Fruit fly (Drosophila melanogaster) whole organism, prepupa: ENCODE data around the gene Dnaaf5.
A peak's percentile ranks its signal among the peaks of the same experiment; 100 is the strongest.

Experiments
- Blimp-1 ChIP-seq: fragments of 200-800 bp; sonication (Bioruptor generic); optimal IDR thresholded peaks from 3 replicates; lab custom pipeline; 2017; ENCODE audit warnings: missing biosample characterization, missing genetic modification characterization, mild to moderate bottlenecking, moderate library complexity, missing genetic modification reagents
- CG10631 ChIP-seq: fragments of 200-800 bp; sonication (Bioruptor generic); optimal IDR thresholded peaks from 2 replicates; lab custom pipeline; 2016; ENCODE audit warnings: missing biosample characterization, missing genetic modification characterization
- CG10669 ChIP-seq: fragments of 200-800 bp; sonication (Bioruptor generic); optimal IDR thresholded peaks from 3 replicates; lab custom pipeline; 2018; ENCODE audit warnings: missing biosample characterization, mild to moderate bottlenecking, missing genetic modification characterization, moderate library complexity
- CG11294 ChIP-seq: fragments of 200-800 bp; sonication (Bioruptor generic); IDR thresholded peaks from 2 replicates; pipeline ENCODE4 v1.3.6; 2022; ENCODE audit warnings: missing biosample characterization, missing genetic modification characterization
- CG11902 ChIP-seq: fragments of 200-800 bp; sonication (Bioruptor generic); optimal IDR thresholded peaks from 3 replicates; lab custom pipeline; 2016; ENCODE audit warnings: missing biosample characterization, missing genetic modification characterization
- CG1621 ChIP-seq: fragments of 200-800 bp; sonication (Bioruptor generic); optimal IDR thresholded peaks from 3 replicates; lab custom pipeline; 2018; ENCODE audit warnings: missing biosample characterization, mild to moderate bottlenecking, missing genetic modification characterization
- CG3032 ChIP-seq: fragments of 200-800 bp; optimal IDR thresholded peaks from 2 replicates; lab custom pipeline; 2019; ENCODE audit warnings: missing biosample characterization, mild to moderate bottlenecking, missing genetic modification characterization, moderate library complexity
- CG31627 ChIP-seq: fragments of 200-800 bp; sonication (Bioruptor generic); optimal IDR thresholded peaks from 3 replicates; lab custom pipeline; 2016; ENCODE audit warnings: missing biosample characterization, missing genetic modification characterization
- CG32006 ChIP-seq: fragments of 200-800 bp; sonication (Bioruptor generic); optimal IDR thresholded peaks from 3 replicates; lab custom pipeline; 2017; ENCODE audit warnings: missing biosample characterization, mild to moderate bottlenecking, missing genetic modification characterization
- CG34406 ChIP-seq: fragments of 200-800 bp; sonication (Bioruptor generic); optimal IDR thresholded peaks from 3 replicates; lab custom pipeline; 2016; ENCODE audit warnings: missing biosample characterization, missing genetic modification characterization
- CG3919 ChIP-seq: fragments of 200-800 bp; sonication (Bioruptor generic); optimal IDR thresholded peaks from 3 replicates; lab custom pipeline; 2016; ENCODE audit warnings: missing biosample characterization, missing genetic modification characterization
- CG4318 ChIP-seq: fragments of 200-800 bp; sonication (Bioruptor generic); optimal IDR thresholded peaks from 3 replicates; lab custom pipeline; 2017; ENCODE audit warnings: missing biosample characterization, mild to moderate bottlenecking, missing genetic modification characterization
- CG6163 ChIP-seq: fragments of 200-800 bp; sonication (Bioruptor generic); IDR thresholded peaks from 3 replicates; pipeline ENCODE4 v1.3.6; 2022; ENCODE audit warnings: missing biosample characterization, missing genetic modification characterization
- CG6792 ChIP-seq: fragments of 200-800 bp; sonication (Bioruptor generic); optimal IDR thresholded peaks from 3 replicates; lab custom pipeline; 2016; ENCODE audit warnings: missing biosample characterization, missing genetic modification characterization
- CG6854 ChIP-seq: fragments of 200-800 bp; sonication (Bioruptor generic); optimal IDR thresholded peaks from 2 replicates; lab custom pipeline; 2017; ENCODE audit warnings: missing biosample characterization, mild to moderate bottlenecking, missing genetic modification characterization
- CG7368 ChIP-seq: fragments of 200-800 bp; sonication (Bioruptor generic); optimal IDR thresholded peaks from 3 replicates; lab custom pipeline; 2016; ENCODE audit warnings: missing biosample characterization, missing genetic modification characterization
- CG8119 ChIP-seq: fragments of 200-800 bp; sonication (Bioruptor generic); IDR thresholded peaks from 3 replicates; pipeline ENCODE4 v1.3.6; 2022; ENCODE audit warnings: missing biosample characterization, missing genetic modification characterization
- CG8632 ChIP-seq: fragments of 200-800 bp; sonication (Bioruptor generic); optimal IDR thresholded peaks from 3 replicates; lab custom pipeline; 2016; ENCODE audit warnings: missing biosample characterization, missing genetic modification characterization
- CG9139 ChIP-seq: fragments of 200-800 bp; sonication (Bioruptor generic); optimal IDR thresholded peaks from 3 replicates; lab custom pipeline; 2017; ENCODE audit warnings: missing biosample characterization, mild to moderate bottlenecking, missing genetic modification characterization
- Eip78C ChIP-seq: fragments of 200-800 bp; sonication (Bioruptor generic); peaks from one replicate; lab custom pipeline; 2016; ENCODE audit warnings: missing biosample characterization, missing genetic modification characterization
- Eip93F ChIP-seq: fragments of 200-800 bp; sonication (Bioruptor generic); optimal IDR thresholded peaks from 2 replicates; lab custom pipeline; 2016; ENCODE audit warnings: missing biosample characterization, mild to moderate bottlenecking, missing genetic modification characterization
- Ets21C ChIP-seq: fragments of 200-800 bp; sonication (Bioruptor generic); optimal IDR thresholded peaks from 3 replicates; lab custom pipeline; 2016; ENCODE audit warnings: missing biosample characterization, missing genetic modification characterization
- Ets96B ChIP-seq: fragments of 200-800 bp; optimal IDR thresholded peaks from 2 replicates; lab custom pipeline; 2019; ENCODE audit warnings: missing biosample characterization, mild to moderate bottlenecking, missing genetic modification characterization, moderate library complexity
- Hr38 ChIP-seq: sonication (Bioruptor generic); optimal IDR thresholded peaks from 2 replicates; lab custom pipeline; 2016; ENCODE audit warnings: missing biosample characterization, missing genetic modification characterization
- Hr39 ChIP-seq: fragments of 200-800 bp; sonication (Bioruptor generic); optimal IDR thresholded peaks from 2 replicates; lab custom pipeline; 2016; ENCODE audit warnings: missing biosample characterization, missing genetic modification characterization
- Hr4 ChIP-seq: fragments of 200-800 bp; sonication (Bioruptor generic); optimal IDR thresholded peaks from 3 replicates; lab custom pipeline; 2016; ENCODE audit warnings: missing biosample characterization, missing genetic modification characterization
- Lpt ChIP-seq: fragments of 200-800 bp; sonication (Bioruptor generic); optimal IDR thresholded peaks from 3 replicates; lab custom pipeline; 2016; ENCODE audit warnings: missing biosample characterization, missing genetic modification characterization
- Met ChIP-seq: fragments of 200-800 bp; sonication (Bioruptor generic); optimal IDR thresholded peaks from 3 replicates; lab custom pipeline; 2016; ENCODE audit warnings: missing biosample characterization, missing genetic modification characterization
- OdsH ChIP-seq: fragments of 200-800 bp; sonication (Bioruptor generic); optimal IDR thresholded peaks from 3 replicates; lab custom pipeline; 2016; ENCODE audit warnings: missing biosample characterization, missing genetic modification characterization
- Smox ChIP-seq: fragments of 200-800 bp; sonication (Bioruptor generic); optimal IDR thresholded peaks from 3 replicates; lab custom pipeline; 2016; ENCODE audit warnings: missing biosample characterization, missing genetic modification characterization
- Sox102F ChIP-seq: fragments of 200-800 bp; sonication (Bioruptor generic); optimal IDR thresholded peaks from 2 replicates; lab custom pipeline; 2016; ENCODE audit warnings: missing biosample characterization, mild to moderate bottlenecking, missing genetic modification characterization
- Sox14 ChIP-seq: fragments of 200-800 bp; sonication (Bioruptor generic); optimal IDR thresholded peaks from 3 replicates; lab custom pipeline; 2016; ENCODE audit warnings: missing biosample characterization, missing genetic modification characterization
- Sox15 ChIP-seq: fragments of 200-800 bp; sonication (Bioruptor generic); optimal IDR thresholded peaks from 3 replicates; lab custom pipeline; 2016; ENCODE audit warnings: missing biosample characterization, missing genetic modification characterization
- acj6 ChIP-seq: fragments of 200-800 bp; sonication (Bioruptor generic); optimal IDR thresholded peaks from 3 replicates; lab custom pipeline; 2016; ENCODE audit warnings: missing biosample characterization, missing genetic modification characterization
- dsx ChIP-seq: fragments of 200-800 bp; optimal IDR thresholded peaks from 3 replicates; lab custom pipeline; 2019; ENCODE audit warnings: missing biosample characterization, mild to moderate bottlenecking, missing genetic modification characterization, moderate library complexity; ENCODE audit not compliant: poor library complexity, severe bottlenecking
- esn ChIP-seq: fragments of 200-800 bp; sonication (Bioruptor generic); optimal IDR thresholded peaks from 2 replicates; lab custom pipeline; 2016; ENCODE audit warnings: missing biosample characterization, mild to moderate bottlenecking, missing genetic modification characterization, moderate library complexity
- fd59A ChIP-seq: fragments of 200-800 bp; sonication (Bioruptor generic); optimal IDR thresholded peaks from 2 replicates; lab custom pipeline; 2017; ENCODE audit warnings: missing biosample characterization, mild to moderate bottlenecking, missing genetic modification characterization, missing genetic modification reagents
- fkh ChIP-seq: fragments of 200-800 bp; sonication (Bioruptor generic); optimal IDR thresholded peaks from 3 replicates; lab custom pipeline; 2017; ENCODE audit warnings: missing biosample characterization, mild to moderate bottlenecking, missing genetic modification characterization, moderate library complexity
- lz ChIP-seq: fragments of 200-800 bp; sonication (Bioruptor generic); optimal IDR thresholded peaks from 3 replicates; lab custom pipeline; 2016; ENCODE audit warnings: missing biosample characterization, missing genetic modification characterization
- pdm3 ChIP-seq: fragments of 200-800 bp; sonication (Bioruptor generic); optimal IDR thresholded peaks from 3 replicates; lab custom pipeline; 2016; ENCODE audit warnings: missing biosample characterization, missing genetic modification characterization
- salr ChIP-seq, 2 experiments: fragments of 200-800 bp; sonication (Bioruptor generic); optimal IDR thresholded peaks; 3 replicates each; lab custom pipeline; 2016 to 2018; ENCODE audit warnings: missing biosample characterization in 2 of 2, missing genetic modification characterization in 2 of 2, mild to moderate bottlenecking in 1 of 2
- spab ChIP-seq: fragments of 200-800 bp; sonication (Bioruptor generic); optimal IDR thresholded peaks from 2 replicates; lab custom pipeline; 2017; ENCODE audit warnings: missing biosample characterization, mild to moderate bottlenecking, missing genetic modification characterization, missing genetic modification reagents
- ss ChIP-seq, 2 experiments: fragments of 200-800 bp; sonication (Bioruptor generic); optimal IDR thresholded peaks; 2 replicates in 1 of 2; 3 replicates in 1 of 2; lab custom pipeline; 2017 to 2018; ENCODE audit warnings: mild to moderate bottlenecking in 2 of 2, missing biosample characterization in 2 of 2, missing genetic modification characterization in 2 of 2, moderate library complexity in 1 of 2
- vri ChIP-seq: fragments of 200-800 bp; sonication (Bioruptor generic); optimal IDR thresholded peaks from 3 replicates; lab custom pipeline; 2016; ENCODE audit warnings: missing biosample characterization, mild to moderate bottlenecking, missing genetic modification characterization

Dnaaf5 gene

dm6 chr3R:14382312-14383046 is 20.9 kb upstream of the Dnaaf5 start (continued):
- TF ChIP-seq CG6792 = peak; percentile 85
- no peak for TF ChIP-seq Hr38 (GFP tag; lab: Kevin White, UChicago)
- TF ChIP-seq Ets96B (tag; lab: Kevin White, UChicago) = peak; percentile 93
- peak; percentile 62 for TF ChIP-seq Sox102F (GFP tag; lab: Kevin White, UChicago)
- peak; percentile 58 for TF ChIP-seq Sox15 (GFP tag; lab: Kevin White, UChicago)
- peak; percentile 91 for TF ChIP-seq CG10631 (GFP tag; lab: Kevin White, UChicago)
- TF ChIP-seq Hr4 (GFP tag; lab: Kevin White, UChicago) = peak; percentile 83
- TF ChIP-seq CG11294 (GFP tag; lab: Robert Waterston, UW) = peak; percentile 63
- TF ChIP-seq CG10669 = peak; percentile 90
- peak; percentile 23 for TF ChIP-seq vri (GFP tag; lab: Kevin White, UChicago)

- TF ChIP-seq Ets21C (GFP tag; lab: Kevin White, UChicago) = no peak
- no peak for TF ChIP-seq lz
- no peak for TF ChIP-seq esn (GFP tag; lab: Kevin White, UChicago)
- TF ChIP-seq CG7368 (GFP tag; lab: Kevin White, UChicago) = no peak
Observed at dm6 chr3R:14381599-14381998, 20.0 kb upstream of the Dnaaf5 start, which contains the start of gene soti. Gene soti, minus strand, starts transcription at chr3R:14381699.

dm6 chr3R:14373828-14374217 is 12.2 kb upstream of the Dnaaf5 start:
- TF ChIP-seq acj6 (GFP tag; lab: Kevin White, UChicago) (peak; percentile 67), CG1621 (tag; lab: Kevin White, UChicago) (peak; percentile 29), OdsH (peak; percentile 73), fd59A (GFP tag; lab: Kevin White, UChicago) (no peak), CG8632 (GFP tag; lab: Kevin White, UChicago) (peak; percentile 27), CG8119 (GFP tag; lab: Robert Waterston, UW) (peak; percentile 85), Eip93F (no peak), Eip78C (GFP tag; lab: Kevin White, UChicago) (peak; percentile 75), CG31627 (GFP tag; lab: Kevin White, UChicago) (no peak), Hr4 (GFP tag; lab: Kevin White, UChicago) (peak; percentile 52), Sox14 (no peak), Hr39 (GFP tag; lab: Kevin White, UChicago) (no peak), CG6854 (GFP tag; lab: Kevin White, UChicago) (no peak), salr (GFP tag; optimal IDR thresholded peaks at IDR 0.05; lab: Kevin White, UChicago) (no peak), CG10669 (peak; percentile 41), Blimp-1 (GFP tag; lab: Kevin White, UChicago) (no peak), pdm3 (peak; percentile 17), CG6792 (peak; percentile 35), spab (GFP tag; lab: Kevin White, UChicago) (no peak), Ets96B (tag; lab: Kevin White, UChicago) (peak; percentile 86), CG32006 (GFP tag; lab: Kevin White, UChicago) (peak; percentile 80), CG3919 (GFP tag; lab: Kevin White, UChicago) (peak; percentile 57), Ets21C (GFP tag; lab: Kevin White, UChicago) (no peak), dsx (GFP tag; lab: Kevin White, UChicago) (peak; percentile 45), Smox (no peak), CG9139 (no peak), CG4318 (GFP tag; lab: Kevin White, UChicago) (peak; percentile 62), CG34406 (GFP tag; lab: Kevin White, UChicago) (peak; percentile 49), fkh (GFP tag; lab: Kevin White, UChicago) (no peak), CG11902 (no peak), ss (GFP tag; optimal IDR thresholded peaks at IDR 0.05; lab: Kevin White, UChicago) (no peak), CG3032 (tag; lab: Kevin White, UChicago) (peak; percentile 75), lz (no peak), vri (GFP tag; lab: Kevin White, UChicago) (no peak), Hr38 (GFP tag; lab: Kevin White, UChicago) (no peak), Met (peak; percentile 5), CG6163 (peak; percentile 90), Sox15 (GFP tag; lab: Kevin White, UChicago) (no peak), Lpt (GFP tag; lab: Kevin White, UChicago) (peak; percentile 10), CG7368 (GFP tag; lab: Kevin White, UChicago) (peak; percentile 14), Sox102F (GFP tag; lab: Kevin White, UChicago) (peak; percentile 11)
